Fruit fly (Drosophila melanogaster): ENCODE data around the gene comm2.
A peak's percentile ranks its signal among the peaks of the same experiment; 100 is the strongest.

The comm2 gene

DNA sequence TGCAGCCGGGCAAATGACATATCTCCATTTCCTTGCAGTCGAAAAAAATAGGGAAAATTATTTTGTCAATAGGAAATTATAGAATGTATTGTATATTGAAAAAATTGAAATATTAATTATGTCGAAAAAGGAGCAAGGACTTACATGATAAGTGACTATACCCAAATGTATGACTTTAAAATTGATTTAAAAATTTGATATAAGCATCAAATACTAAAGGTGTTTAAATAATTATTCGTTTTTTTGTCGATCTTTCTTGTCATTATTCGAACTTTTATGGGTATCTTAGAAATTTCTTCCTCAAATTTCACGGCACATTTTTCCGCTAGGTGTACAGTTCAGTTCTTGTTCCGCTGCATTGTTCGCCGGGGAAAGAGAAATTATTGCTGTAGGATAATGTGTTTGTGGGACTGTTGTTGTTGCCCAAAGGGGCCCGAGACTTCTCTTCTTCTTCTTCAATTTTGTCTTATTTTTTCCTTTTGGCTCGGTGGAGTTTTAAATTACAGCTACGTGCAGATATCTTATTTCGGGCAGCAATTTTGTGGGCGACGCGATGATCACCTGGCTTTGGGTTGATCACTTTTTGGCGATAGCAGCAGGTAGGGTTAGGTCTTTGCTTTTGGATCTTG is 802 bp upstream of the comm2 start (continued):
- no peak for TF ChIP-seq ERR (GFP tag; optimal IDR thresholded peaks at IDR 0.05)
- no peak for TF ChIP-seq Sry-δ (GFP tag; optimal IDR thresholded peaks at IDR 0.05)
- no peak for TF ChIP-seq al (GFP tag; IDR thresholded peaks at IDR 0.05)
- no peak for TF ChIP-seq CG4820 (GFP tag; optimal IDR thresholded peaks at IDR 0.05)
- TF ChIP-seq seq (GFP tag; IDR thresholded peaks at IDR 0.05), result no peak
- TF ChIP-seq CG14441 (GFP tag; IDR thresholded peaks at IDR 0.05), result no peak
- TF ChIP-seq PHDP (tag; optimal IDR thresholded peaks at IDR 0.05), result no peak
- no peak for TF ChIP-seq pita (GFP tag; optimal IDR thresholded peaks at IDR 0.05)
- TF ChIP-seq GATAe (GFP tag; conservative IDR thresholded peaks at IDR 0.05), result no peak
- TF ChIP-seq CG10431 (GFP tag; optimal IDR thresholded peaks at IDR 0.05), result peak; percentile 47
- TF ChIP-seq nerfin-1 (tag; optimal IDR thresholded peaks at IDR 0.05), result no peak
- TF ChIP-seq Pdp1 (GFP tag; optimal IDR thresholded peaks at IDR 0.05), result no peak
- no peak for TF ChIP-seq danr (GFP tag; IDR thresholded peaks at IDR 0.05)
- TF ChIP-seq CG31441 (GFP tag; IDR thresholded peaks at IDR 0.05), result peak; percentile 49; the same call in 1 of the 2 replicates
- no peak for TF ChIP-seq fru (optimal IDR thresholded peaks at IDR 0.05)
- TF ChIP-seq unpg (GFP tag; optimal IDR thresholded peaks at IDR 0.05), result peak; percentile 45
- TF ChIP-seq salm (tag; optimal IDR thresholded peaks at IDR 0.05), result no peak
- TF ChIP-seq CG10321 (GFP tag; IDR thresholded peaks at IDR 0.05), result no peak
- TF ChIP-seq row (GFP tag; IDR thresholded peaks at IDR 0.05), result peak; percentile 62
- TF ChIP-seq yki (optimal IDR thresholded peaks at IDR 0.05), result no peak
- TF ChIP-seq CG4328 (GFP tag; optimal IDR thresholded peaks at IDR 0.05), result no peak
- TF ChIP-seq CG7963 (GFP tag; IDR thresholded peaks at IDR 0.05; ENCODE audit: partially characterized antibody), result no peak
- no peak for TF ChIP-seq disco-r (GFP tag; optimal IDR thresholded peaks at IDR 0.05)
- no peak for TF ChIP-seq cwo (GFP tag; optimal IDR thresholded peaks at IDR 0.05)
- no peak for TF ChIP-seq prd (optimal IDR thresholded peaks at IDR 0.05)
- no peak for TF ChIP-seq prd (GFP tag; IDR thresholded peaks at IDR 0.05)
- no peak for TF ChIP-seq pum (GFP tag; optimal IDR thresholded peaks at IDR 0.05)
- TF ChIP-seq CG14050 (GFP tag; IDR thresholded peaks at IDR 0.05), result no peak
- no peak for TF ChIP-seq CG7786 (GFP tag; optimal IDR thresholded peaks at IDR 0.05)
- TF ChIP-seq hth (optimal IDR thresholded peaks at IDR 0.05), result no peak
- TF ChIP-seq CG12659 (GFP tag; optimal IDR thresholded peaks at IDR 0.05), result no peak
- TF ChIP-seq grn (GFP tag; optimal IDR thresholded peaks at IDR 0.05), result no peak
- TF ChIP-seq run (tag; optimal IDR thresholded peaks at IDR 0.05), result no peak
- peak; percentile 57 for TF ChIP-seq CG7839 (tag; optimal IDR thresholded peaks at IDR 0.05)
- TF ChIP-seq CG6254 (GFP tag; optimal IDR thresholded peaks at IDR 0.05), result no peak
- TF ChIP-seq eve (GFP tag; optimal IDR thresholded peaks at IDR 0.05), result peak in 1 of 2 experiments; percentile 60
- TF ChIP-seq Poxn (GFP tag; IDR thresholded peaks at IDR 0.05), result no peak
- no peak for TF ChIP-seq Sry-β (GFP tag; optimal IDR thresholded peaks at IDR 0.05)
- TF ChIP-seq CG12391 (tag; optimal IDR thresholded peaks at IDR 0.05), result peak; percentile 81
- TF ChIP-seq onecut (GFP tag; IDR thresholded peaks at IDR 0.05), result no peak
- peak; percentile 77 for TF ChIP-seq CG10979 (tag; optimal IDR thresholded peaks at IDR 0.05)
- no peak for TF ChIP-seq tap (tag; optimal IDR thresholded peaks at IDR 0.05)
- no peak for TF ChIP-seq Meics (GFP tag; optimal IDR thresholded peaks at IDR 0.05)
- no peak for TF ChIP-seq h (optimal IDR thresholded peaks at IDR 0.05)
- no peak for TF ChIP-seq knrl (GFP tag; IDR thresholded peaks at IDR 0.05; ENCODE audit: partially characterized antibody)
- no peak for TF ChIP-seq CG12071 (GFP tag; optimal IDR thresholded peaks at IDR 0.05)
- no peak for TF ChIP-seq insv (GFP tag; optimal IDR thresholded peaks at IDR 0.05)
- TF ChIP-seq CG10267 (tag; optimal IDR thresholded peaks at IDR 0.05), result peak; percentile 60
- no peak for TF ChIP-seq HmgD (GFP tag; optimal IDR thresholded peaks at IDR 0.05)
- no peak for TF ChIP-seq rib (GFP tag; IDR thresholded peaks at IDR 0.05)
- TF ChIP-seq CG10565 (GFP tag; optimal IDR thresholded peaks at IDR 0.05), result no peak
- no peak for TF ChIP-seq CG4617 (GFP tag; optimal IDR thresholded peaks at IDR 0.05; ENCODE audit: borderline replicate concordance)
